Comparison of ENCODE assay signal across 5 worm cellular contexts in genomic region chrX:9795579-9795978, ce11.
TF ChIP-seq lines count a peak whose summit lies in the region.

No protein-coding gene starts in this region.

TF ChIP-seq in whole organism, L1 larva, 84 proteins besides CTCF, POLR2A, EP300 and RAD21:
- TF ChIP-seq elt-2 (tag; optimal IDR thresholded peaks at IDR 0.05; lab: Kevin White, UChicago) (peak; percentile 24), aha-1 (tag; optimal IDR thresholded peaks at IDR 0.05; lab: Kevin White, UChicago) (no peak)

TF ChIP-seq in whole organism, L2 larva, 48 proteins besides CTCF, POLR2A, EP300 and RAD21:
- peak; percentile 30 for TF ChIP-seq fos-1 (tag; optimal IDR thresholded peaks at IDR 0.05; lab: Kevin White, UChicago)
- TF ChIP-seq zag-1 (tag; optimal IDR thresholded peaks at IDR 0.05; lab: Kevin White, UChicago) = no peak

TF ChIP-seq in whole organism, L3 larva, 47 proteins besides CTCF, POLR2A, EP300 and RAD21:
- peak; percentile 62 for TF ChIP-seq elt-2 (tag; optimal IDR thresholded peaks at IDR 0.05; lab: Kevin White, UChicago)
- TF ChIP-seq elt-3 (tag; optimal IDR thresholded peaks at IDR 0.05; lab: Kevin White, UChicago) = no peak

TF ChIP-seq in whole organism, L4 larva, 104 proteins besides CTCF, POLR2A, EP300 and RAD21:
- TF ChIP-seq zip-2 (tag; optimal IDR thresholded peaks at IDR 0.05; lab: Kevin White, UChicago) (no peak), pqm-1 (tag; optimal IDR thresholded peaks at IDR 0.05; lab: Kevin White, UChicago) (peak; percentile 60)

TF ChIP-seq in whole organism, late embryonic, 69 proteins besides CTCF, POLR2A, EP300 and RAD21:
- TF ChIP-seq F13H6.1 (tag; optimal IDR thresholded peaks at IDR 0.05; lab: Kevin White, UChicago) = no peak
- no peak for TF ChIP-seq sox-2 (GFP tag; IDR thresholded peaks at IDR 0.05; lab: Robert Waterston, UW)
- peak; percentile 52 for TF ChIP-seq elt-2 (tag; optimal IDR thresholded peaks at IDR 0.05; lab: Kevin White, UChicago)
- TF ChIP-seq gmeb-2 (tag; optimal IDR thresholded peaks at IDR 0.05; lab: Kevin White, UChicago) = no peak
- TF ChIP-seq unc-55 (GFP tag; optimal IDR thresholded peaks at IDR 0.05; lab: Kevin White, UChicago) = no peak

Comparison
In these comparisons a context has a peak if more than half of its experiments do, and no peak if none do; other contexts are left out.
1. Of the 29 proteins assayed by ChIP-seq in both whole organism, L4 larva and whole organism, L1 larva: peak only in whole organism, L4 larva: pqm-1; only in whole organism, L1 larva: none; in both: none; in neither: 28.